Worm (Caenorhabditis elegans) whole organism, late embryonic: ENCODE measurements around the gene C35D10.10.

Source experiments
- F13H6.1 ChIP-seq: sonication (generic microtip); optimal IDR thresholded peaks from 2 replicates; lab custom pipeline; 2016; ENCODE audit warnings: missing genetic modification characterization, missing compliant biosample characterization
- T23F11.4 ChIP-seq: fragments of 200-800 bp; sonication (Bioruptor generic); optimal IDR thresholded peaks from 2 replicates; lab custom pipeline; 2018; ENCODE audit warnings: mild to moderate bottlenecking, missing genetic modification characterization, missing compliant biosample characterization
- Y22D7AL.16 ChIP-seq: sonication (generic microtip); optimal IDR thresholded peaks from 2 replicates; lab custom pipeline; 2016; ENCODE audit warnings: missing genetic modification characterization, missing compliant biosample characterization
- ahr-1 ChIP-seq: sonication (generic microtip); optimal IDR thresholded peaks from 2 replicates; lab custom pipeline; 2016; ENCODE audit warnings: missing genetic modification characterization, missing compliant biosample characterization
- ama-1 ChIP-seq: fragments of 150-350 bp; optimal IDR thresholded peaks from 2 replicates; lab custom pipeline; 2014
- ceh-19 ChIP-seq: fragments of 200-800 bp; sonication (Bioruptor generic); optimal IDR thresholded peaks from 2 replicates; lab custom pipeline; 2018; ENCODE audit warnings: mild to moderate bottlenecking, missing genetic modification characterization, missing compliant biosample characterization
- ceh-24 ChIP-seq: sonication (generic microtip); optimal IDR thresholded peaks from 2 replicates; lab custom pipeline; 2016; ENCODE audit warnings: mild to moderate bottlenecking, missing genetic modification characterization, missing compliant biosample characterization
- ceh-30 ChIP-seq: fragments of 150-350 bp; optimal IDR thresholded peaks from 2 replicates; lab custom pipeline; 2014; ENCODE audit warnings: missing biosample characterization, missing genetic modification characterization
- ceh-48 ChIP-seq: sonication (generic microtip); optimal IDR thresholded peaks from 2 replicates; lab custom pipeline; 2016; ENCODE audit warnings: missing genetic modification characterization, inconsistent platforms, missing compliant biosample characterization
- che-1 ChIP-seq: sonication (generic microtip); optimal IDR thresholded peaks from 2 replicates; lab custom pipeline; 2016; ENCODE audit warnings: mild to moderate bottlenecking, missing genetic modification characterization, missing compliant biosample characterization
- dmd-4 ChIP-seq: sonication (generic microtip); optimal IDR thresholded peaks from 2 replicates; lab custom pipeline; 2016; ENCODE audit warnings: borderline replicate concordance, missing genetic modification characterization, missing compliant biosample characterization
- ets-4 ChIP-seq: sonication (generic microtip); optimal IDR thresholded peaks from 2 replicates; lab custom pipeline; 2016; ENCODE audit warnings: missing genetic modification characterization, missing compliant biosample characterization
- fax-1 ChIP-seq: sonication (generic microtip); optimal IDR thresholded peaks from 2 replicates; lab custom pipeline; 2016; ENCODE audit warnings: missing genotype, missing genetic modification characterization, missing compliant biosample characterization
- gmeb-2 ChIP-seq: sonication (generic microtip); optimal IDR thresholded peaks from 2 replicates; lab custom pipeline; 2016; ENCODE audit warnings: missing genetic modification characterization, inconsistent platforms, missing compliant biosample characterization
- hlh-15 ChIP-seq: sonication (generic microtip); optimal IDR thresholded peaks from 2 replicates; lab custom pipeline; 2016; ENCODE audit warnings: missing genetic modification characterization, missing compliant biosample characterization
- lim-6 ChIP-seq: sonication (generic microtip); optimal IDR thresholded peaks from 2 replicates; lab custom pipeline; 2016; ENCODE audit warnings: missing genetic modification characterization, missing compliant biosample characterization
- madf-2 ChIP-seq: sonication (generic microtip); optimal IDR thresholded peaks from 2 replicates; lab custom pipeline; 2017; ENCODE audit warnings: missing genetic modification characterization, missing compliant biosample characterization
- nfya-1 ChIP-seq: sonication (generic microtip); optimal IDR thresholded peaks from 2 replicates; lab custom pipeline; 2017; ENCODE audit warnings: missing genetic modification characterization, mild to moderate bottlenecking, missing compliant biosample characterization, antibody characterized with exemption, moderate library complexity
- nhr-11 ChIP-seq: fragments of 150-350 bp; optimal IDR thresholded peaks from 2 replicates; lab custom pipeline; 2014; ENCODE audit warnings: missing biosample characterization, missing genetic modification characterization
- nhr-232 ChIP-seq: sonication (generic microtip); optimal IDR thresholded peaks from 2 replicates; lab custom pipeline; 2016; ENCODE audit warnings: missing genetic modification characterization, missing compliant biosample characterization
- odd-2 ChIP-seq: sonication (generic microtip); optimal IDR thresholded peaks from 2 replicates; lab custom pipeline; 2017; ENCODE audit warnings: antibody characterized with exemption, mild to moderate bottlenecking, missing genetic modification characterization, missing compliant biosample characterization
- pax-1 ChIP-seq: fragments of 150-350 bp; optimal IDR thresholded peaks from 2 replicates; lab custom pipeline; 2014; ENCODE audit warnings: missing biosample characterization, missing genetic modification characterization
- pha-4 ChIP-seq: fragments of 150-350 bp; optimal IDR thresholded peaks from 2 replicates; lab custom pipeline; 2018; ENCODE audit warnings: missing biosample characterization, missing genetic modification reagents, missing genetic modification characterization
- pqm-1 ChIP-seq: sonication (generic microtip); optimal IDR thresholded peaks from 2 replicates; lab custom pipeline; 2016; ENCODE audit warnings: missing genetic modification characterization, missing compliant biosample characterization
- pros-1 ChIP-seq: fragments of 150-350 bp; optimal IDR thresholded peaks from 2 replicates; lab custom pipeline; 2014; ENCODE audit warnings: missing biosample characterization, missing genetic modification reagents, missing genetic modification characterization
- ref-2 ChIP-seq: sonication (generic microtip); optimal IDR thresholded peaks from 2 replicates; lab custom pipeline; 2016; ENCODE audit warnings: missing genetic modification characterization, missing compliant biosample characterization
- rnt-1 ChIP-seq: sonication (generic microtip); optimal IDR thresholded peaks from 2 replicates; lab custom pipeline; 2016; ENCODE audit warnings: missing genetic modification characterization, missing compliant biosample characterization
- sdc-2 ChIP-seq: sonication (generic microtip); optimal IDR thresholded peaks from 2 replicates; lab custom pipeline; 2016; ENCODE audit warnings: missing genotype, missing genetic modification characterization, missing compliant biosample characterization
- sox-2 ChIP-seq: fragments of 200-800 bp; sonication (Bioruptor generic); IDR thresholded peaks from 2 replicates; pipeline ENCODE4 v1.3.6; 2022; ENCODE audit warnings: missing genetic modification reagents, missing genetic modification characterization, missing compliant biosample characterization
- sox-4 ChIP-seq: sonication (generic microtip); optimal IDR thresholded peaks from 2 replicates; lab custom pipeline; 2017; ENCODE audit warnings: mild to moderate bottlenecking, missing genetic modification characterization, inconsistent platforms, missing compliant biosample characterization
- syd-9 ChIP-seq: sonication (generic microtip); optimal IDR thresholded peaks from 2 replicates; lab custom pipeline; 2016; ENCODE audit warnings: mild to moderate bottlenecking, missing genetic modification characterization, moderate library complexity, missing compliant biosample characterization
- tbx-2 ChIP-seq: sonication (generic microtip); optimal IDR thresholded peaks from 2 replicates; lab custom pipeline; 2016; ENCODE audit warnings: missing genetic modification characterization, missing compliant biosample characterization
- tbx-7 ChIP-seq: sonication (generic microtip); optimal IDR thresholded peaks from 2 replicates; lab custom pipeline; 2016; ENCODE audit warnings: missing genotype, missing genetic modification characterization, missing compliant biosample characterization
- ttx-3 ChIP-seq: sonication (generic microtip); optimal IDR thresholded peaks from 2 replicates; lab custom pipeline; 2016; ENCODE audit warnings: missing genetic modification reagents, missing genetic modification characterization, missing compliant biosample characterization
- unc-55 ChIP-seq: sonication (generic microtip); optimal IDR thresholded peaks from 2 replicates; lab custom pipeline; 2017; ENCODE audit warnings: missing biosample characterization, missing genetic modification reagents, missing genetic modification characterization
- unc-86 ChIP-seq: sonication (generic microtip); optimal IDR thresholded peaks from 2 replicates; lab custom pipeline; 2016; ENCODE audit warnings: missing genetic modification characterization, missing compliant biosample characterization
- zip-5 ChIP-seq: sonication (generic microtip); optimal IDR thresholded peaks from 2 replicates; lab custom pipeline; 2016; ENCODE audit warnings: missing genetic modification characterization, missing compliant biosample characterization
- ztf-16 ChIP-seq: sonication (generic microtip); optimal IDR thresholded peaks from 2 replicates; lab custom pipeline; 2017; ENCODE audit warnings: missing genetic modification characterization, missing compliant biosample characterization

C35D10.10 gene

DNA sequence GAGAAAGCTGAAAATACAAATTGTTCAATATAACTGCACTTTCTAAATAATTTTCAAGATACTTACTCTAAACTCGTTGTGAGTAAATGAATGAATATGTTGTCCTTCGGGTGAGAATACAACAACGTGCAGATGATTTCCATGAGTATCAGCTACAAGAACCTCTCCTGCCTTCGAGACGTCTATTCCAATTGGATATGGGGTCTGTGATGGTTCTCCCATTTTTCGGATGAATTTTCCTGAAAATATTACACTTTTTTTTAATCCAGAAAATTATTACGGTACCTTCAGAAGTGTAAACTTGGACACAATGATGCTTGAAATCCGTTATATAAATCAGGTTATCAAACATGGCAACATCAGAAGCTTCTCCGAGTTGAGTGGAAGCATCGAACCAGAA lies 33.7 kb upstream of the C35D10.10 start:
- no peak for TF ChIP-seq nfya-1 (tag; lab: Kevin White, UChicago)
- TF ChIP-seq ets-4 (tag; lab: Kevin White, UChicago) = no peak
- no peak for TF ChIP-seq rnt-1 (tag; lab: Kevin White, UChicago)
- TF ChIP-seq gmeb-2 (tag; lab: Kevin White, UChicago) = no peak
- no peak for TF ChIP-seq sox-4 (tag; lab: Kevin White, UChicago)
- no peak for TF ChIP-seq ceh-30
- no peak for TF ChIP-seq fax-1 (tag; lab: Kevin White, UChicago)
- no peak for TF ChIP-seq pros-1 (tag; lab: Kevin White, UChicago)
- TF ChIP-seq ahr-1 (tag; lab: Kevin White, UChicago) = no peak
- no peak for TF ChIP-seq ama-1
- no peak for TF ChIP-seq unc-86 (tag; lab: Kevin White, UChicago)
- TF ChIP-seq madf-2 (tag; lab: Kevin White, UChicago) = no peak
- no peak for TF ChIP-seq zip-5
- TF ChIP-seq ceh-24 (tag; lab: Kevin White, UChicago) = no peak
- TF ChIP-seq sdc-2 (tag; lab: Kevin White, UChicago) = no peak
- TF ChIP-seq nhr-11 (tag; lab: Kevin White, UChicago) = no peak
- no peak for TF ChIP-seq lim-6
- TF ChIP-seq pqm-1 (tag; lab: Kevin White, UChicago) = no peak
- TF ChIP-seq dmd-4 = no peak

DNA sequence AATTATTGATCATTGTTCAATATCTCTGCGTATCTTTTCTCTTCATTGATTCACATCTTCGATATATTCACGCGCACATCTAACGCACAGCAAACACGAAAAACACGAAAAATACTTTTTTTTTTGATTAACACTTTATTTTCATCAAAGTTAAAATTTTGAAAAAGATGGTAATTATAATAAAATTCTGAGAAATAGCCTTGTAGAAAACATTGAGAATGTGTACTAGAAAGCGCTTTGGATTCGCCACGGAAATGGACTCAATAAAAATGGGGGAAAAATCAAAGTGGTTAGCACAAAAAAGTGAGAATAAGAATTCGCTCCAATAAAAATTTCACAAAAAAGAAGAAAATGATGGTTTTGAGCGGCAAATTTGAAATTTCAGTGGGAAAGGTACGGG lies 31.9 kb upstream of the C35D10.10 start, which contains the start of gene F26F4.6:
Gene F26F4.6, minus strand, starts transcription at position 101 of the 400 bp plus-strand sequence.
- TF ChIP-seq ttx-3 (tag; lab: Kevin White, UChicago) (no peak), ceh-30 (no peak), unc-86 (tag; lab: Kevin White, UChicago) (no peak), hlh-15 (tag; lab: Kevin White, UChicago) (no peak), gmeb-2 (tag; lab: Kevin White, UChicago) (no peak), lim-6 (no peak), Y22D7AL.16 (tag; lab: Kevin White, UChicago) (no peak)

DNA sequence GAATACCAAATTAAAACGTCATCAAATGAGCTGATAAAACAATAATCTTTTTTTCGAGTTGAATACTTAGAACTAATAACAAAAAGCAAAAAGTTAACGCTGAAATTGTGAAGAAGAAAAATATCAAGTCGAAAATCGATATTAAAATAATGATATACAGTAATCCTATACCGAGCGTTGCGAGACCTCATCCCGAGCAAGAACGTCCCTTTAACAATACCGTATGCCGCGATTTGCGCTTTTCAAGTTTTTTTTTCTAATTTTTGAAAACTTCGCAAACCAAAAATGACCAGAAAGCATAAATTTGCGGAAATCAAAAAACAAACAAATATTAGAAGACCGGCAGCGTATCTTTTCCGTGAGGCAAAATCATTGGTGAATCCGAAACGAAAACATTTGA lies 29.4 kb upstream of the C35D10.10 start, which contains the start of gene F26F4.5:
Gene F26F4.5, minus strand, starts transcription at position 256 of the 400 bp plus-strand sequence.
- TF ChIP-seq sox-2 (GFP tag; lab: Robert Waterston, UW) (no peak), nhr-232 (tag; lab: Kevin White, UChicago) (no peak), pax-1 (tag; lab: Kevin White, UChicago) (no peak), che-1 (tag; lab: Kevin White, UChicago) (no peak), unc-55 (no peak), pros-1 (tag; lab: Kevin White, UChicago) (no peak), nfya-1 (tag; lab: Kevin White, UChicago) (no peak), ztf-16 (tag; lab: Kevin White, UChicago) (no peak), tbx-7 (no peak), ceh-24 (tag; lab: Kevin White, UChicago) (no peak), ceh-19 (GFP tag; lab: Kevin White, UChicago) (no peak)

ce11 chrIII:4887291-4887690 lies 25.7 kb upstream of the C35D10.10 start, which contains the start of gene clec-6:
Gene clec-6 (minus strand): TSS chrIII:4887444.
- no peak for TF ChIP-seq syd-9 (tag; lab: Kevin White, UChicago)
- no peak for TF ChIP-seq odd-2 (tag; lab: Kevin White, UChicago)
- no peak for TF ChIP-seq T23F11.4 (GFP tag; lab: Kevin White, UChicago)
- no peak for TF ChIP-seq sox-2 (GFP tag; lab: Robert Waterston, UW)
- no peak for TF ChIP-seq ceh-48 (tag; lab: Kevin White, UChicago)
- no peak for TF ChIP-seq dmd-4
- TF ChIP-seq pax-1 (tag; lab: Kevin White, UChicago) = no peak
- TF ChIP-seq F13H6.1 (tag; lab: Kevin White, UChicago) = no peak
- no peak for TF ChIP-seq tbx-2 (tag; lab: Kevin White, UChicago)
- TF ChIP-seq pha-4 (tag; lab: Kevin White, UChicago) = no peak
- TF ChIP-seq pros-1 (tag; lab: Kevin White, UChicago) = no peak
- no peak for TF ChIP-seq ama-1
- TF ChIP-seq ref-2 (tag; lab: Kevin White, UChicago) = no peak
- TF ChIP-seq nhr-11 (tag; lab: Kevin White, UChicago) = no peak
